Fruit fly (Drosophila melanogaster) whole organism, embryonic: ENCODE measurements around the gene Lcp65Ag2.

Source experiments
- CG18619 ChIP-seq: fragments of 200-800 bp; sonication (Bioruptor generic); optimal IDR thresholded peaks from 3 replicates; lab custom pipeline; 2017; ENCODE audit warnings: missing biosample characterization, mild to moderate bottlenecking, missing genetic modification characterization
- CG7357 ChIP-seq: fragments of 200-800 bp; sonication (Bioruptor generic); IDR thresholded peaks from 3 replicates; pipeline ENCODE4 v1.3.6; 2022; ENCODE audit warnings: missing biosample characterization, missing genetic modification characterization
- caup ChIP-seq: fragments of 200-800 bp; sonication (Bioruptor generic); optimal IDR thresholded peaks from 3 replicates; lab custom pipeline; 2017; ENCODE audit warnings: missing biosample characterization, mild to moderate bottlenecking, missing genetic modification characterization, moderate library complexity; ENCODE audit not compliant: severe bottlenecking
- cg ChIP-seq: fragments of 200-800 bp; sonication (Bioruptor generic); optimal IDR thresholded peaks from 3 replicates; lab custom pipeline; 2019; ENCODE audit warnings: missing biosample characterization, mild to moderate bottlenecking, missing genetic modification characterization, moderate library complexity
- shn ChIP-seq: fragments of 200-800 bp; sonication (Bioruptor generic); optimal IDR thresholded peaks from 3 replicates; lab custom pipeline; 2016; ENCODE audit warnings: missing biosample characterization, missing genetic modification characterization
- ttk ChIP-seq: fragments of 200-800 bp; sonication (Bioruptor generic); IDR thresholded peaks from 2 replicates; pipeline ENCODE4 v2.1.2; 2022; ENCODE audit warnings: missing biosample characterization, missing genetic modification characterization

dm6 chr3L:6161997-6162396 lies 28.6 kb upstream of the Lcp65Ag2 start:
- TF ChIP-seq cg (GFP tag; lab: Kevin White, UChicago) (no peak), shn (GFP tag; lab: Kevin White, UChicago) (no peak), CG18619 (GFP tag; lab: Kevin White, UChicago) (no peak), ttk (GFP tag; lab: Robert Waterston, UW) (no peak), CG7357 (no peak), caup (GFP tag; lab: Kevin White, UChicago) (no peak)
